Worm (Caenorhabditis elegans) whole organism, L2 larva: ENCODE measurements around the gene F22B7.3.

Experiments
- C34F6.9 ChIP-seq: fragments of 150-350 bp; optimal IDR thresholded peaks from 2 replicates; lab custom pipeline; 2014; ENCODE audit warnings: missing biosample characterization, missing genetic modification characterization
- F13H6.1 ChIP-seq: sonication (generic microtip); optimal IDR thresholded peaks from 2 replicates; lab custom pipeline; 2016; ENCODE audit warnings: missing genetic modification characterization, missing compliant biosample characterization
- R02D3.7 ChIP-seq: fragments of 150-350 bp; optimal IDR thresholded peaks from 2 replicates; lab custom pipeline; 2014; ENCODE audit warnings: missing biosample characterization, missing genetic modification characterization
- Y55F3AM.14 ChIP-seq: fragments of 200-800 bp; sonication (Bioruptor generic); optimal IDR thresholded peaks from 2 replicates; lab custom pipeline; 2018; ENCODE audit warnings: mild to moderate bottlenecking, missing genetic modification characterization, missing compliant biosample characterization
- ZK546.5 ChIP-seq: sonication (generic microtip); optimal IDR thresholded peaks from 2 replicates; lab custom pipeline; 2017; ENCODE audit warnings: missing biosample characterization, missing genetic modification characterization
- alr-1 ChIP-seq: fragments of 150-350 bp; optimal IDR thresholded peaks from 2 replicates; lab custom pipeline; 2014; ENCODE audit warnings: missing biosample characterization, missing genetic modification characterization
- aly-2 ChIP-seq: fragments of 150-350 bp; optimal IDR thresholded peaks from 2 replicates; lab custom pipeline; 2014; ENCODE audit warnings: missing biosample characterization, missing genetic modification characterization
- ama-1 ChIP-seq: fragments of 150-350 bp; optimal IDR thresholded peaks from 2 replicates; lab custom pipeline; 2018; ENCODE audit warnings: inconsistent platforms
- ceh-16 ChIP-seq: fragments of 150-350 bp; optimal IDR thresholded peaks from 2 replicates; lab custom pipeline; 2014; ENCODE audit warnings: missing biosample characterization, missing genetic modification characterization
- ceh-82 ChIP-seq: fragments of 150-350 bp; optimal IDR thresholded peaks from 2 replicates; lab custom pipeline; 2014; ENCODE audit warnings: missing biosample characterization, missing genetic modification characterization
- crh-2 ChIP-seq: sonication (generic microtip); optimal IDR thresholded peaks from 2 replicates; lab custom pipeline; 2017; ENCODE audit warnings: missing biosample characterization, missing genetic modification characterization
- egl-27 ChIP-seq: sonication (generic microtip); optimal IDR thresholded peaks from 3 replicates; lab custom pipeline; 2017; ENCODE audit warnings: missing biosample characterization, missing genetic modification reagents, missing genetic modification characterization
- elt-1 ChIP-seq: fragments of 150-350 bp; optimal IDR thresholded peaks from 2 replicates; lab custom pipeline; 2014; ENCODE audit warnings: missing biosample characterization, missing genetic modification characterization
- elt-3 ChIP-seq: sonication (generic microtip); optimal IDR thresholded peaks from 2 replicates; lab custom pipeline; 2017; ENCODE audit warnings: missing biosample characterization, missing genetic modification characterization
- fos-1 ChIP-seq: fragments of 150-350 bp; optimal IDR thresholded peaks from 2 replicates; lab custom pipeline; 2014; ENCODE audit warnings: missing biosample characterization, missing genetic modification characterization
- gmeb-1 ChIP-seq: fragments of 150-350 bp; optimal IDR thresholded peaks from 2 replicates; lab custom pipeline; 2014; ENCODE audit warnings: missing biosample characterization, missing genetic modification characterization
- lin-11 ChIP-seq: fragments of 150-350 bp; sonication (generic microtip); optimal IDR thresholded peaks from 2 replicates; lab custom pipeline; 2014; ENCODE audit warnings: missing biosample characterization, missing genetic modification characterization, inconsistent platforms, mixed read lengths
- lin-13 ChIP-seq: fragments of 150-350 bp; optimal IDR thresholded peaks from 2 replicates; lab custom pipeline; 2014; ENCODE audit warnings: missing biosample characterization, missing genetic modification reagents, missing genetic modification characterization
- lsy-2 ChIP-seq, 2 experiments: fragments of 150-350 bp in 1 of 2; sonication (generic microtip) in 1 of 2; optimal IDR thresholded peaks; 2 replicates each; lab custom pipeline; 2014 to 2017; ENCODE audit warnings: missing biosample characterization in 2 of 2, missing genetic modification characterization in 2 of 2
- mdl-1 ChIP-seq, 2 experiments: fragments of 150-350 bp in 1 of 2; sonication (generic microtip) in 1 of 2; optimal IDR thresholded peaks; 2 replicates each; lab custom pipeline; 2017; ENCODE audit warnings: missing biosample characterization in 2 of 2, missing genetic modification characterization in 2 of 2
- nhr-10 ChIP-seq: sonication (generic microtip); optimal IDR thresholded peaks from 2 replicates; lab custom pipeline; 2017; ENCODE audit warnings: missing biosample characterization, missing genetic modification characterization
- nhr-12 ChIP-seq: fragments of 150-350 bp; optimal IDR thresholded peaks from 2 replicates; lab custom pipeline; 2014; ENCODE audit warnings: missing biosample characterization, missing genetic modification characterization
- nhr-129 ChIP-seq: fragments of 150-350 bp; optimal IDR thresholded peaks from 2 replicates; lab custom pipeline; 2014; ENCODE audit warnings: missing biosample characterization, missing genetic modification characterization
- nhr-21 ChIP-seq: fragments of 150-350 bp; optimal IDR thresholded peaks from 2 replicates; lab custom pipeline; 2014; ENCODE audit warnings: missing biosample characterization, missing genetic modification characterization
- nhr-237 ChIP-seq: fragments of 150-350 bp; optimal IDR thresholded peaks from 2 replicates; lab custom pipeline; 2014; ENCODE audit warnings: missing biosample characterization, missing genetic modification characterization
- nhr-25 ChIP-seq: fragments of 150-350 bp; sonication (generic microtip); optimal IDR thresholded peaks from 3 replicates; lab custom pipeline; 2014; ENCODE audit warnings: missing biosample characterization, missing genetic modification characterization
- nhr-77 ChIP-seq: fragments of 150-350 bp; optimal IDR thresholded peaks from 2 replicates; lab custom pipeline; 2014; ENCODE audit warnings: missing biosample characterization, missing genetic modification characterization
- peb-1 ChIP-seq: fragments of 150-350 bp; optimal IDR thresholded peaks from 2 replicates; lab custom pipeline; 2014; ENCODE audit warnings: missing biosample characterization, missing genetic modification characterization
- sem-4 ChIP-seq: fragments of 150-350 bp; optimal IDR thresholded peaks from 2 replicates; lab custom pipeline; 2014; ENCODE audit warnings: missing biosample characterization, missing genetic modification reagents, missing genetic modification characterization
- sma-3 ChIP-seq: sonication (generic microtip); optimal IDR thresholded peaks from 2 replicates; lab custom pipeline; 2016; ENCODE audit warnings: missing genetic modification reagents, missing genetic modification characterization, missing compliant biosample characterization
- sma-9 ChIP-seq, 2 experiments: fragments of 150-350 bp in 1 of 2; sonication (generic microtip) in 1 of 2; optimal IDR thresholded peaks; 2 replicates each; lab custom pipeline; 2014 to 2016; ENCODE audit warnings: missing genetic modification characterization in 2 of 2, mild to moderate bottlenecking in 1 of 2, missing biosample characterization in 1 of 2, missing compliant biosample characterization in 1 of 2, missing genetic modification reagents in 1 of 2, moderate library complexity in 1 of 2
- snpc-4 ChIP-seq: fragments of 150-350 bp; optimal IDR thresholded peaks from 2 replicates; lab custom pipeline; 2014; ENCODE audit warnings: missing biosample characterization, missing genetic modification characterization
- unc-39 ChIP-seq: fragments of 150-350 bp; optimal IDR thresholded peaks from 2 replicates; lab custom pipeline; 2014; ENCODE audit warnings: missing biosample characterization, missing genetic modification characterization
- unc-55 ChIP-seq: fragments of 150-350 bp; sonication (generic microtip); optimal IDR thresholded peaks from 3 replicates; lab custom pipeline; 2014; ENCODE audit warnings: missing biosample characterization, missing genetic modification reagents, missing genetic modification characterization
- unc-62 ChIP-seq: fragments of 150-350 bp; optimal IDR thresholded peaks from 2 replicates; lab custom pipeline; 2014; ENCODE audit warnings: missing biosample characterization, missing genetic modification reagents, missing genetic modification characterization
- ztf-1 ChIP-seq: fragments of 200-800 bp; sonication (Bioruptor generic); conservative IDR thresholded peaks from 2 replicates; pipeline ENCODE4 v1.3.6; 2022; ENCODE audit warnings: missing genetic modification characterization, missing compliant biosample characterization
- ztf-4 ChIP-seq: fragments of 150-350 bp; optimal IDR thresholded peaks from 2 replicates; lab custom pipeline; 2014; ENCODE audit warnings: missing biosample characterization, missing genetic modification characterization

The F22B7.3 gene

ce11 chrIII:8689143-8689542 lies 40.5 kb downstream of the F22B7.3 start:
- TF ChIP-seq nhr-237 (tag; lab: Kevin White, UChicago) (no peak), elt-3 (tag; lab: Kevin White, UChicago) (no peak), sem-4 (tag; lab: Kevin White, UChicago) (no peak), crh-2 (no peak), egl-27 (tag; lab: Kevin White, UChicago) (no peak), unc-62 (GFP tag; lab: Kevin White, UChicago) (no peak), Y55F3AM.14 (GFP tag; lab: Kevin White, UChicago) (no peak), peb-1 (tag; lab: Kevin White, UChicago) (no peak), ztf-4 (tag; lab: Kevin White, UChicago) (no peak), mdl-1 (tag; optimal IDR thresholded peaks at IDR 0.05; lab: Kevin White, UChicago) (no peak), ceh-16 (tag; lab: Kevin White, UChicago) (no peak), ztf-1 (no peak), aly-2 (tag; lab: Kevin White, UChicago) (no peak), nhr-12 (tag; lab: Kevin White, UChicago) (no peak), gmeb-1 (tag; lab: Kevin White, UChicago) (no peak), alr-1 (tag; lab: Kevin White, UChicago) (no peak), F13H6.1 (no peak), nhr-25 (tag; lab: Kevin White, UChicago) (no peak)
- TF ChIP-seq, all 48 proteins: peak for 0

ce11 chrIII:8689655-8690054 lies 41.0 kb downstream of the F22B7.3 start, which contains the start of gene B0303.4:
Gene B0303.4, plus strand, starts transcription at chrIII:8689850.
- TF ChIP-seq ceh-82 (tag; lab: Kevin White, UChicago) (no peak), lin-13 (GFP tag; lab: Kevin White, UChicago) (peak; percentile 54), nhr-77 (tag; lab: Kevin White, UChicago) (no peak), snpc-4 (tag; lab: Kevin White, UChicago) (peak; percentile 4), sma-3 (GFP tag; lab: Kevin White, UChicago) (peak; percentile 15), sem-4 (tag; lab: Kevin White, UChicago) (peak; percentile 94), nhr-10 (tag; lab: Kevin White, UChicago) (peak; percentile 2), R02D3.7 (no peak), ama-1 (lab: Kevin White, UChicago) (peak; percentile 7), crh-2 (peak; percentile 81), mdl-1 (tag; optimal IDR thresholded peaks at IDR 0.05; lab: Kevin White, UChicago) (peak in 1 of 2 experiments; percentile 8), sma-9 (GFP tag; optimal IDR thresholded peaks at IDR 0.05; lab: Kevin White, UChicago) (peak; percentile 42), sma-9 (tag; optimal IDR thresholded peaks at IDR 0.05; lab: Kevin White, UChicago) (no peak), F13H6.1 (peak; percentile 30), lsy-2 (tag; optimal IDR thresholded peaks at IDR 0.05; lab: Kevin White, UChicago) (peak; percentile 3 to 79), unc-39 (tag; lab: Kevin White, UChicago) (no peak), fos-1 (peak; percentile 61), lin-11 (tag; lab: Kevin White, UChicago) (peak; percentile 26), nhr-21 (peak; percentile 2), C34F6.9 (tag; lab: Kevin White, UChicago) (peak; percentile 94), unc-55 (GFP tag; lab: Kevin White, UChicago) (peak; percentile 92), elt-1 (tag; lab: Kevin White, UChicago) (no peak), gmeb-1 (tag; lab: Kevin White, UChicago) (peak; percentile 45), nhr-25 (tag; lab: Kevin White, UChicago) (peak; percentile 62), peb-1 (tag; lab: Kevin White, UChicago) (no peak), nhr-129 (tag; lab: Kevin White, UChicago) (peak; percentile 62), ZK546.5 (no peak)

ce11 chrIII:8693322-8693721 lies 44.6 kb downstream of the F22B7.3 start, which contains the start of gene B0303.7:
Gene B0303.7, plus strand, starts transcription at chrIII:8693622.
- TF ChIP-seq ZK546.5 = no peak
- no peak for TF ChIP-seq nhr-129 (tag; lab: Kevin White, UChicago)
- TF ChIP-seq nhr-21 = no peak
- TF ChIP-seq alr-1 (tag; lab: Kevin White, UChicago) = no peak
- TF ChIP-seq ceh-82 (tag; lab: Kevin White, UChicago) = no peak
- TF ChIP-seq fos-1 = no peak
- TF ChIP-seq sem-4 (tag; lab: Kevin White, UChicago) = no peak
- no peak for TF ChIP-seq nhr-77 (tag; lab: Kevin White, UChicago)
- no peak for TF ChIP-seq sma-9 (GFP tag; optimal IDR thresholded peaks at IDR 0.05; lab: Kevin White, UChicago)
- TF ChIP-seq sma-9 (tag; optimal IDR thresholded peaks at IDR 0.05; lab: Kevin White, UChicago) = no peak
- no peak for TF ChIP-seq aly-2 (tag; lab: Kevin White, UChicago)
- TF ChIP-seq sma-3 (GFP tag; lab: Kevin White, UChicago) = no peak
- TF ChIP-seq ama-1 (lab: Kevin White, UChicago) = no peak
- no peak for TF ChIP-seq lin-11 (tag; lab: Kevin White, UChicago)
- TF ChIP-seq peb-1 (tag; lab: Kevin White, UChicago) = no peak
